Worm (Caenorhabditis elegans): ENCODE results near the gene T22F7.1.
A peak's percentile ranks its signal among the peaks of the same experiment; 100 is the strongest.

The T22F7.1 gene

ce11 chrIII:535266-536107 is 6.4 kb upstream of the T22F7.1 start:
- TF ChIP-seq egl-5 (tag; optimal IDR thresholded peaks at IDR 0.05) (no peak), ama-1 (optimal IDR thresholded peaks at IDR 0.05) (no peak), lsy-12 (tag; optimal IDR thresholded peaks at IDR 0.05) (no peak), ceh-28 (tag; optimal IDR thresholded peaks at IDR 0.05) (no peak), elt-3 (tag; optimal IDR thresholded peaks at IDR 0.05) (no peak), nhr-43 (tag; optimal IDR thresholded peaks at IDR 0.05; ENCODE audit: poor library complexity, severe bottlenecking) (no peak), snpc-4 (tag; optimal IDR thresholded peaks at IDR 0.05) (no peak), fkh-10 (GFP tag; optimal IDR thresholded peaks at IDR 0.05) (no peak), ceh-16 (tag; optimal IDR thresholded peaks at IDR 0.05) (no peak), pqm-1 (tag; optimal IDR thresholded peaks at IDR 0.05) (peak; percentile 2), unc-39 (tag; optimal IDR thresholded peaks at IDR 0.05) (no peak), unc-62 (GFP tag; optimal IDR thresholded peaks at IDR 0.05) (no peak), nfya-1 (tag; optimal IDR thresholded peaks at IDR 0.05; ENCODE audit: insufficient read depth) (peak; percentile 23), R02D3.7 (tag; optimal IDR thresholded peaks at IDR 0.05) (no peak), zag-1 (tag; optimal IDR thresholded peaks at IDR 0.05) (no peak), ceh-82 (tag; optimal IDR thresholded peaks at IDR 0.05) (no peak), nhr-67 (tag; optimal IDR thresholded peaks at IDR 0.05) (no peak), nhr-25 (tag; optimal IDR thresholded peaks at IDR 0.05) (no peak), mml-1 (tag; optimal IDR thresholded peaks at IDR 0.05) (no peak), lin-39 (tag; optimal IDR thresholded peaks at IDR 0.05) (no peak), nhr-76 (tag; optimal IDR thresholded peaks at IDR 0.05) (no peak), nhr-237 (tag; optimal IDR thresholded peaks at IDR 0.05) (no peak), sea-2 (GFP tag; optimal IDR thresholded peaks at IDR 0.05) (no peak), skn-1 (tag; optimal IDR thresholded peaks at IDR 0.05) (no peak), hmg-11 (tag; optimal IDR thresholded peaks at IDR 0.05) (peak; percentile 71), nhr-28 (tag; optimal IDR thresholded peaks at IDR 0.05) (no peak), daf-12 (tag; optimal IDR thresholded peaks at IDR 0.05) (no peak), fkh-2 (tag; optimal IDR thresholded peaks at IDR 0.05) (no peak), nhr-12 (tag; optimal IDR thresholded peaks at IDR 0.05) (no peak), ztf-11 (tag; optimal IDR thresholded peaks at IDR 0.05) (no peak), lin-15B (tag; optimal IDR thresholded peaks at IDR 0.05) (no peak), nhr-23 (tag; optimal IDR thresholded peaks at IDR 0.05) (no peak), ztf-4 (tag; optimal IDR thresholded peaks at IDR 0.05) (no peak), ceh-9 (tag; optimal IDR thresholded peaks at IDR 0.05) (no peak), ZK546.5 (tag; optimal IDR thresholded peaks at IDR 0.05) (no peak), elt-1 (tag; optimal IDR thresholded peaks at IDR 0.05) (no peak), elt-2 (tag; optimal IDR thresholded peaks at IDR 0.05) (peak; percentile 75), fos-1 (tag; optimal IDR thresholded peaks at IDR 0.05) (no peak), mdl-1 (tag; optimal IDR thresholded peaks at IDR 0.05) (no peak), nhr-11 (tag; optimal IDR thresholded peaks at IDR 0.05) (no peak), pha-4 (tag; optimal IDR thresholded peaks at IDR 0.05) (peak; percentile 21), jun-1 (tag; optimal IDR thresholded peaks at IDR 0.05) (peak; percentile 40), tbx-2 (tag; optimal IDR thresholded peaks at IDR 0.05) (peak; percentile 1), egl-27 (tag; optimal IDR thresholded peaks at IDR 0.05) (no peak), eor-1 (tag; optimal IDR thresholded peaks at IDR 0.05) (no peak), nhr-77 (tag; optimal IDR thresholded peaks at IDR 0.05) (no peak), aly-2 (tag; optimal IDR thresholded peaks at IDR 0.05) (no peak)
